Worm (Caenorhabditis elegans) whole organism, L1 larva: ENCODE data around the gene F02D10.6.
A peak's percentile ranks its signal among the peaks of the same experiment; 100 is the strongest.

Source experiments
- Y116A8C.19 ChIP-seq: sonication (generic microtip); optimal IDR thresholded peaks from 2 replicates; lab custom pipeline; 2016; ENCODE audit warnings: missing compliant biosample characterization, missing genetic modification characterization, borderline replicate concordance
- blmp-1 ChIP-seq: fragments of 150-350 bp; optimal IDR thresholded peaks from 2 replicates; lab custom pipeline; 2014; ENCODE audit warnings: missing biosample characterization, missing genetic modification characterization
- ceh-82 ChIP-seq, 3 experiments: fragments of 150-350 bp in 1 of 3; sonication (generic microtip) in 2 of 3; optimal IDR thresholded peaks; 2 replicates each; lab custom pipeline; 2014 to 2017; ENCODE audit warnings: missing biosample characterization in 3 of 3, missing genetic modification characterization in 3 of 3
- ceh-88 ChIP-seq: fragments of 200-800 bp; sonication (Bioruptor generic); IDR thresholded peaks from 2 replicates; pipeline ENCODE4 v1.3.6; 2022; ENCODE audit warnings: missing genetic modification characterization, missing compliant biosample characterization
- dpl-1 ChIP-seq, 3 experiments: fragments of 150-350 bp in 2 of 3; sonication (generic microtip) in 1 of 3; optimal IDR thresholded peaks; 2 replicates each; lab custom pipeline; 2014 to 2017; ENCODE audit warnings: missing biosample characterization in 3 of 3, missing genetic modification characterization in 3 of 3, missing genetic modification reagents in 3 of 3
- dsc-1 ChIP-seq: sonication (generic microtip); optimal IDR thresholded peaks from 2 replicates; lab custom pipeline; 2016; ENCODE audit warnings: mild to moderate bottlenecking, missing genetic modification characterization, missing compliant biosample characterization
- efl-1 ChIP-seq, 4 experiments: fragments of 150-350 bp; optimal IDR thresholded peaks in 3 of 4; peaks in 1 of 4; 1 replicate in 1 of 4; 2 replicates in 3 of 4; lab custom pipeline; 2014; ENCODE audit warnings: missing biosample characterization in 2 of 4, missing genetic modification characterization in 2 of 4, missing genetic modification reagents in 2 of 4
- egl-13 ChIP-seq: sonication (generic microtip); optimal IDR thresholded peaks from 2 replicates; lab custom pipeline; 2016; ENCODE audit warnings: missing genotype, missing genetic modification reagents, missing genetic modification characterization, missing compliant biosample characterization
- elt-2 ChIP-seq: sonication (generic microtip); optimal IDR thresholded peaks from 2 replicates; lab custom pipeline; 2016; ENCODE audit warnings: missing genetic modification characterization, mild to moderate bottlenecking, inconsistent platforms, missing compliant biosample characterization, missing genetic modification reagents
- elt-3 ChIP-seq, 6 experiments: fragments of 150-350 bp in 1 of 6; sonication (generic microtip); optimal IDR thresholded peaks; 2 replicates each; lab custom pipeline; 2017 to 2018; ENCODE audit warnings: missing biosample characterization in 6 of 6, missing genetic modification characterization in 6 of 6, inconsistent platforms in 1 of 6
- fkh-10 ChIP-seq: sonication (generic microtip); optimal IDR thresholded peaks from 2 replicates; lab custom pipeline; 2017; ENCODE audit warnings: missing biosample characterization, missing genetic modification reagents, missing genetic modification characterization
- fkh-8 ChIP-seq: sonication (generic microtip); optimal IDR thresholded peaks from 2 replicates; lab custom pipeline; 2016; ENCODE audit warnings: mild to moderate bottlenecking, missing genetic modification characterization, missing compliant biosample characterization
- fos-1 ChIP-seq: fragments of 150-350 bp; optimal IDR thresholded peaks from 2 replicates; lab custom pipeline; 2014; ENCODE audit warnings: missing biosample characterization, missing genetic modification characterization
- grh-1 ChIP-seq: fragments of 200-800 bp; sonication (Bioruptor generic); IDR thresholded peaks from 2 replicates; pipeline ENCODE4 v1.3.6; 2022; ENCODE audit warnings: missing genetic modification reagents, missing genetic modification characterization, missing compliant biosample characterization
- irx-1 ChIP-seq: sonication (generic microtip); optimal IDR thresholded peaks from 2 replicates; lab custom pipeline; 2016; ENCODE audit warnings: missing genetic modification characterization, missing compliant biosample characterization
- jun-1 ChIP-seq: fragments of 150-350 bp; optimal IDR thresholded peaks from 2 replicates; lab custom pipeline; 2014; ENCODE audit warnings: missing biosample characterization, missing genetic modification reagents, missing genetic modification characterization
- lin-13 ChIP-seq: fragments of 150-350 bp; optimal IDR thresholded peaks from 2 replicates; lab custom pipeline; 2014; ENCODE audit warnings: missing biosample characterization, missing genetic modification reagents, missing genetic modification characterization
- lin-14 ChIP-seq: fragments of 200-800 bp; sonication (Bioruptor generic); optimal IDR thresholded peaks from 2 replicates; lab custom pipeline; 2018; ENCODE audit warnings: mild to moderate bottlenecking, missing genetic modification characterization, moderate library complexity, missing compliant biosample characterization
- lin-15B ChIP-seq: fragments of 150-350 bp; sonication (generic microtip); optimal IDR thresholded peaks from 3 replicates; lab custom pipeline; 2014; ENCODE audit warnings: missing biosample characterization, missing genetic modification characterization
- lin-35 ChIP-seq, 2 experiments: fragments of 150-350 bp; optimal IDR thresholded peaks; 2 replicates each; lab custom pipeline; 2014; ENCODE audit warnings: missing biosample characterization in 2 of 2, missing genetic modification characterization in 2 of 2, missing genetic modification reagents in 2 of 2
- lin-39 ChIP-seq: fragments of 150-350 bp; optimal IDR thresholded peaks from 2 replicates; lab custom pipeline; 2014; ENCODE audit warnings: missing biosample characterization, missing genetic modification reagents, missing genetic modification characterization
- lir-3 ChIP-seq: sonication (generic microtip); optimal IDR thresholded peaks from 2 replicates; lab custom pipeline; 2016; ENCODE audit warnings: mild to moderate bottlenecking, missing genetic modification characterization, moderate library complexity, missing compliant biosample characterization; ENCODE audit not compliant: poor library complexity
- lsy-2 ChIP-seq, 2 experiments: fragments of 150-350 bp; optimal IDR thresholded peaks; 2 replicates each; lab custom pipeline; 2014; ENCODE audit warnings: missing biosample characterization in 2 of 2, missing genetic modification characterization in 2 of 2
- mep-1 ChIP-seq: fragments of 150-350 bp; optimal IDR thresholded peaks from 2 replicates; lab custom pipeline; 2014; ENCODE audit warnings: missing biosample characterization, missing genetic modification characterization
- nhr-12 ChIP-seq: sonication (generic microtip); optimal IDR thresholded peaks from 2 replicates; lab custom pipeline; 2017; ENCODE audit warnings: missing biosample characterization, missing genetic modification characterization
- nhr-19 ChIP-seq: fragments of 200-800 bp; sonication (Bioruptor generic); conservative IDR thresholded peaks from 2 replicates; pipeline ENCODE4 v1.3.6; 2022; ENCODE audit warnings: missing genetic modification characterization, missing compliant biosample characterization
- nhr-20 ChIP-seq: sonication (generic microtip); optimal IDR thresholded peaks from 2 replicates; lab custom pipeline; 2016; ENCODE audit warnings: mild to moderate bottlenecking, missing genetic modification characterization, missing compliant biosample characterization
- nhr-47 ChIP-seq: sonication (generic microtip); optimal IDR thresholded peaks from 2 replicates; lab custom pipeline; 2016; ENCODE audit warnings: mild to moderate bottlenecking, missing genetic modification characterization, moderate library complexity, missing compliant biosample characterization
- nhr-71 ChIP-seq: sonication (generic microtip); optimal IDR thresholded peaks from 2 replicates; lab custom pipeline; 2016; ENCODE audit warnings: mild to moderate bottlenecking, missing genetic modification characterization, moderate library complexity, missing compliant biosample characterization
- nhr-77 ChIP-seq: fragments of 150-350 bp; optimal IDR thresholded peaks from 2 replicates; lab custom pipeline; 2014; ENCODE audit warnings: missing biosample characterization, missing genetic modification characterization
- nhr-85 ChIP-seq: sonication (generic microtip); peaks from one replicate; lab custom pipeline; 2016; ENCODE audit warnings: missing genetic modification characterization, inconsistent platforms, missing compliant biosample characterization
- nhr-90 ChIP-seq: sonication (generic microtip); optimal IDR thresholded peaks from 2 replicates; lab custom pipeline; 2016; ENCODE audit warnings: mild to moderate bottlenecking, missing genetic modification characterization, missing compliant biosample characterization; ENCODE audit not compliant: poor library complexity
- rnt-1 ChIP-seq: sonication (generic microtip); optimal IDR thresholded peaks from 2 replicates; lab custom pipeline; 2016; ENCODE audit warnings: mild to moderate bottlenecking, missing genetic modification characterization, moderate library complexity, missing compliant biosample characterization
- snpc-4 ChIP-seq: fragments of 150-350 bp; optimal IDR thresholded peaks from 2 replicates; lab custom pipeline; 2014; ENCODE audit warnings: missing biosample characterization, missing genetic modification characterization
- snu-23 ChIP-seq: sonication (generic microtip); optimal IDR thresholded peaks from 2 replicates; lab custom pipeline; 2016; ENCODE audit warnings: missing genetic modification characterization, missing compliant biosample characterization
- sox-4 ChIP-seq: sonication (generic microtip); optimal IDR thresholded peaks from 2 replicates; lab custom pipeline; 2016; ENCODE audit warnings: missing genetic modification characterization, missing compliant biosample characterization
- sup-37 ChIP-seq: fragments of 200-800 bp; sonication (Bioruptor generic); optimal IDR thresholded peaks from 2 replicates; lab custom pipeline; 2018; ENCODE audit warnings: mild to moderate bottlenecking, missing genetic modification characterization, missing compliant biosample characterization
- swsn-7 ChIP-seq: sonication (generic microtip); optimal IDR thresholded peaks from 2 replicates; lab custom pipeline; 2016; ENCODE audit warnings: missing genetic modification characterization, missing compliant biosample characterization
- tbx-2 ChIP-seq: sonication (generic microtip); optimal IDR thresholded peaks from 2 replicates; lab custom pipeline; 2016; ENCODE audit warnings: missing genetic modification characterization, missing compliant biosample characterization
- unc-130 ChIP-seq: fragments of 150-350 bp; optimal IDR thresholded peaks from 2 replicates; lab custom pipeline; 2017; ENCODE audit warnings: missing biosample characterization, missing genetic modification characterization, inconsistent platforms
- unc-30 ChIP-seq: sonication (generic microtip); optimal IDR thresholded peaks from 2 replicates; lab custom pipeline; 2017; ENCODE audit warnings: missing biosample characterization, missing genetic modification characterization
- unc-86 ChIP-seq: sonication (generic microtip); optimal IDR thresholded peaks from 2 replicates; lab custom pipeline; 2016; ENCODE audit warnings: missing genetic modification characterization, missing compliant biosample characterization
- xbp-1 ChIP-seq: sonication (generic microtip); optimal IDR thresholded peaks from 2 replicates; lab custom pipeline; 2016; ENCODE audit warnings: missing genetic modification characterization, missing compliant biosample characterization
- zip-4 ChIP-seq: fragments of 200-800 bp; sonication (Bioruptor generic); optimal IDR thresholded peaks from 2 replicates; lab custom pipeline; 2018; ENCODE audit warnings: mild to moderate bottlenecking, missing genetic modification characterization, moderate library complexity, missing compliant biosample characterization
- ztf-11 ChIP-seq, 2 experiments: sonication (generic microtip); optimal IDR thresholded peaks; 2 replicates each; lab custom pipeline; 2016 to 2017; ENCODE audit warnings: missing genetic modification characterization in 2 of 2, missing biosample characterization in 1 of 2, missing compliant biosample characterization in 1 of 2
- ztf-4 ChIP-seq: fragments of 150-350 bp; optimal IDR thresholded peaks from 2 replicates; lab custom pipeline; 2014; ENCODE audit warnings: missing biosample characterization, missing genetic modification characterization

F02D10.6 gene

ce11 chrX:13462519-13462918, 11.0 kb upstream of the F02D10.6 start, which contains the start of gene F02D10.3:
Gene F02D10.3 (minus strand): TSS chrX:13462619.
- TF ChIP-seq elt-2 (tag; lab: Kevin White, UChicago) = no peak
- no peak for TF ChIP-seq unc-30
- no peak for TF ChIP-seq Y116A8C.19 (tag; lab: Kevin White, UChicago)
- TF ChIP-seq lsy-2 (tag; optimal IDR thresholded peaks at IDR 0.05; lab: Kevin White, UChicago) = no peak

ce11 chrX:13456442-13456841, 5.0 kb upstream of the F02D10.6 start, which contains the start of gene flr-1:
Gene flr-1 (minus strand): TSS chrX:13456542.
- TF ChIP-seq Y116A8C.19 (tag; lab: Kevin White, UChicago) (no peak), blmp-1 (tag; lab: Kevin White, UChicago) (no peak), zip-4 (GFP tag; lab: Kevin White, UChicago) (no peak), nhr-12 (tag; lab: Kevin White, UChicago) (no peak), lin-39 (tag; lab: Kevin White, UChicago) (no peak), egl-13 (tag; lab: Kevin White, UChicago) (no peak), nhr-47 (tag; lab: Kevin White, UChicago) (no peak), ztf-4 (no peak), grh-1 (GFP tag; lab: Robert Waterston, UW) (no peak)

ce11 chrX:13448665-13449099, 2.8 kb downstream of the F02D10.6 start:
- TF ChIP-seq snpc-4 (tag; lab: Kevin White, UChicago) (peak; percentile 13), efl-1 (optimal IDR thresholded peaks at IDR 0.05; lab: Kevin White, UChicago) (peak; percentile 18 to 24), efl-1 (GFP tag; optimal IDR thresholded peaks at IDR 0.05 in 1 of 2; lab: Kevin White, UChicago) (peak in 1 of 2 experiments; percentile 87), lin-15B (tag; lab: Kevin White, UChicago) (peak; percentile 7), swsn-7 (peak; percentile 60), mep-1 (peak; percentile 57), xbp-1 (peak; percentile 47), snu-23 (GFP tag; lab: Kevin White, UChicago) (peak; percentile 83), lin-14 (peak; percentile 72), fkh-10 (peak; percentile 11), nhr-47 (tag; lab: Kevin White, UChicago) (peak; percentile 80), dpl-1 (GFP tag; optimal IDR thresholded peaks at IDR 0.05; lab: Kevin White, UChicago) (peak in 1 of 3 experiments; percentile 10), ceh-82 (tag; optimal IDR thresholded peaks at IDR 0.05; lab: Kevin White, UChicago) (peak; percentile 43 to 44 (median 44)), lsy-2 (tag; optimal IDR thresholded peaks at IDR 0.05; lab: Kevin White, UChicago) (peak; percentile 26 to 42), nhr-71 (tag; lab: Kevin White, UChicago) (peak; percentile 75), nhr-19 (peak; percentile 70), nhr-20 (tag; lab: Kevin White, UChicago) (peak; percentile 60), unc-86 (tag; lab: Kevin White, UChicago) (peak; percentile 38), jun-1 (tag; lab: Kevin White, UChicago) (peak; percentile 55), unc-130 (tag; lab: Kevin White, UChicago) (peak; percentile 48), egl-13 (tag; lab: Kevin White, UChicago) (peak; percentile 51), grh-1 (GFP tag; lab: Robert Waterston, UW) (peak; percentile 56), sup-37 (GFP tag; lab: Kevin White, UChicago) (peak; percentile 23), lir-3 (tag; lab: Kevin White, UChicago) (peak; percentile 39), nhr-85 (tag; lab: Kevin White, UChicago) (peak; percentile 79), elt-2 (tag; lab: Kevin White, UChicago) (peak; percentile 32), fos-1 (tag; lab: Kevin White, UChicago) (peak; percentile 50), fkh-8 (tag; lab: Kevin White, UChicago) (peak; percentile 56), nhr-90 (tag; lab: Kevin White, UChicago) (peak; percentile 75), tbx-2 (tag; lab: Kevin White, UChicago) (peak; percentile 54), lin-13 (peak; percentile 38), dsc-1 (tag; lab: Kevin White, UChicago) (peak; percentile 84), rnt-1 (tag; lab: Kevin White, UChicago) (peak; percentile 68), nhr-77 (peak; percentile 34), ztf-11 (tag; optimal IDR thresholded peaks at IDR 0.05; lab: Kevin White, UChicago) (peak in 1 of 2 experiments; percentile 39), elt-3 (tag; optimal IDR thresholded peaks at IDR 0.05; lab: Kevin White, UChicago) (peak in 3 of 6 experiments; percentile 18 to 35 (median 31)), ceh-88 (GFP tag; lab: Robert Waterston, UW) (peak; percentile 31; the same call in 1 of the 2 replicates), lin-35 (GFP tag; optimal IDR thresholded peaks at IDR 0.05; lab: Kevin White, UChicago) (peak; percentile 28 to 67), sox-4 (tag; lab: Kevin White, UChicago) (peak; percentile 69), irx-1 (tag; lab: Kevin White, UChicago) (peak; percentile 46)
